Fruit fly (Drosophila melanogaster) whole organism, embryonic: ENCODE measurements around the gene CG13403.

Experiments used
- Atf-2 ChIP-seq: fragments of 200-800 bp; sonication (Bioruptor generic); optimal IDR thresholded peaks from 2 replicates; lab custom pipeline; 2016; ENCODE audit warnings: missing biosample characterization, missing genetic modification characterization
- CG6854 ChIP-seq: fragments of 200-800 bp; sonication (Bioruptor generic); optimal IDR thresholded peaks from 3 replicates; lab custom pipeline; 2017; ENCODE audit warnings: missing biosample characterization, mild to moderate bottlenecking, missing genetic modification characterization
- Elba2 ChIP-seq: fragments of 200-800 bp; sonication (Bioruptor generic); optimal IDR thresholded peaks from 3 replicates; lab custom pipeline; 2016; ENCODE audit warnings: missing biosample characterization, missing genetic modification characterization
- Tbp ChIP-seq: fragments of >200 bp; optimal IDR thresholded peaks from 2 replicates; lab custom pipeline; 2018; ENCODE audit warnings: missing biosample characterization, missing genetic modification characterization
- dpn ChIP-seq, 2 experiments: fragments of 200-800 bp; sonication (Bioruptor generic); optimal IDR thresholded peaks; 3 replicates each; lab custom pipeline; 2016; ENCODE audit warnings: missing biosample characterization in 2 of 2, missing genetic modification characterization in 2 of 2

- TF ChIP-seq Atf-2 (GFP tag; lab: Kevin White, UChicago) (peak; percentile 52), Elba2 (GFP tag; lab: Kevin White, UChicago) (peak; percentile 25), Tbp (no peak), dpn (GFP tag; optimal IDR thresholded peaks at IDR 0.05; lab: Kevin White, UChicago) (peak; percentile 83 to 86), CG6854 (peak; percentile 80)
These were observed 26.2 kb upstream of the CG13403 start for dm6 chrX:14218045-14218483.
